Fruit fly (Drosophila melanogaster) whole organism, adult: Measurements from ENCODE around the gene CG17027.

ENCODE experiments used
- CG11617 ChIP-seq: fragments of 200-800 bp; sonication (Bioruptor generic); optimal IDR thresholded peaks from 2 replicates; lab custom pipeline; 2017; ENCODE audit warnings: mild to moderate bottlenecking, missing biosample characterization, missing genetic modification reagents, missing genetic modification characterization
- CG12768 ChIP-seq: fragments of 200-800 bp; sonication (Bioruptor generic); optimal IDR thresholded peaks from 2 replicates; lab custom pipeline; 2017; ENCODE audit warnings: missing biosample characterization, missing genetic modification characterization, mild to moderate bottlenecking, moderate library complexity, missing genetic modification reagents
- CG14711 ChIP-seq: fragments of 200-800 bp; sonication (Bioruptor generic); optimal IDR thresholded peaks from 2 replicates; lab custom pipeline; 2018; ENCODE audit warnings: missing biosample characterization, mild to moderate bottlenecking, missing genetic modification characterization, moderate library complexity
- CG1620 ChIP-seq: fragments of 200-800 bp; sonication (Bioruptor generic); optimal IDR thresholded peaks from 2 replicates; lab custom pipeline; 2016; ENCODE audit warnings: missing biosample characterization, missing genetic modification characterization
- CG33017 ChIP-seq: fragments of 200-800 bp; sonication (Bioruptor generic); optimal IDR thresholded peaks from 2 replicates; lab custom pipeline; 2018; ENCODE audit warnings: missing biosample characterization, mild to moderate bottlenecking, missing genetic modification characterization, moderate library complexity
- CG5204 ChIP-seq: fragments of 200-800 bp; sonication (Bioruptor generic); optimal IDR thresholded peaks from 2 replicates; lab custom pipeline; 2016; ENCODE audit warnings: missing biosample characterization, missing genetic modification characterization
- CG7045 ChIP-seq: fragments of 200-800 bp; sonication (Bioruptor generic); optimal IDR thresholded peaks from 2 replicates; lab custom pipeline; 2017; ENCODE audit warnings: missing biosample characterization, mild to moderate bottlenecking, missing genetic modification characterization
- CG7101 ChIP-seq: fragments of 200-800 bp; sonication (Bioruptor generic); optimal IDR thresholded peaks from 2 replicates; lab custom pipeline; 2018; ENCODE audit warnings: missing biosample characterization, mild to moderate bottlenecking, missing genetic modification characterization, moderate library complexity
- Clk ChIP-seq: fragments of 200-800 bp; sonication (Bioruptor generic); optimal IDR thresholded peaks from 2 replicates; lab custom pipeline; 2017; ENCODE audit warnings: missing biosample characterization, missing genetic modification characterization
- Crg-1 ChIP-seq: fragments of 200-800 bp; sonication (Bioruptor generic); optimal IDR thresholded peaks from 2 replicates; lab custom pipeline; 2016; ENCODE audit warnings: missing biosample characterization, missing genetic modification characterization
- Hr96 ChIP-seq: fragments of 200-800 bp; sonication (Bioruptor generic); optimal IDR thresholded peaks from 2 replicates; lab custom pipeline; 2016; ENCODE audit warnings: missing biosample characterization, missing genetic modification characterization
- Mnt ChIP-seq: fragments of 200-800 bp; sonication (Bioruptor generic); optimal IDR thresholded peaks from 2 replicates; lab custom pipeline; 2016; ENCODE audit warnings: missing biosample characterization, mild to moderate bottlenecking, missing genetic modification characterization
- bab1 ChIP-seq: fragments of 200-800 bp; sonication (Bioruptor generic); optimal IDR thresholded peaks from 3 replicates; lab custom pipeline; 2019; ENCODE audit warnings: missing biosample characterization, mild to moderate bottlenecking, missing genetic modification characterization, moderate library complexity
- cic ChIP-seq: fragments of 200-800 bp; sonication (Bioruptor generic); optimal IDR thresholded peaks from 2 replicates; lab custom pipeline; 2017; ENCODE audit warnings: missing biosample characterization, mild to moderate bottlenecking, missing genetic modification characterization, moderate library complexity
- cnc ChIP-seq, 2 experiments: fragments of >200 bp; optimal IDR thresholded peaks; 2 replicates each; lab custom pipeline; 2017
- kay ChIP-seq: fragments of 200-800 bp; sonication (Bioruptor generic); peaks from one replicate; lab custom pipeline; 2016; ENCODE audit warnings: missing biosample characterization, missing genetic modification characterization, borderline replicate concordance
- ovo ChIP-seq: fragments of 200-800 bp; sonication (Bioruptor generic); optimal IDR thresholded peaks from 2 replicates; lab custom pipeline; 2016; ENCODE audit warnings: missing biosample characterization, missing genetic modification characterization
- pad ChIP-seq: fragments of 200-800 bp; sonication (Bioruptor generic); optimal IDR thresholded peaks from 3 replicates; lab custom pipeline; 2017; ENCODE audit warnings: missing biosample characterization, missing genetic modification characterization, mild to moderate bottlenecking, moderate library complexity, missing genetic modification reagents
- tj ChIP-seq: fragments of 200-800 bp; sonication (Bioruptor generic); optimal IDR thresholded peaks from 3 replicates; lab custom pipeline; 2017; ENCODE audit warnings: missing biosample characterization, mild to moderate bottlenecking, missing genetic modification characterization, moderate library complexity
- toe ChIP-seq: fragments of 200-800 bp; sonication (Bioruptor generic); optimal IDR thresholded peaks from 2 replicates; lab custom pipeline; 2016; ENCODE audit warnings: missing biosample characterization, missing genetic modification characterization

CG17027 gene

DNA sequence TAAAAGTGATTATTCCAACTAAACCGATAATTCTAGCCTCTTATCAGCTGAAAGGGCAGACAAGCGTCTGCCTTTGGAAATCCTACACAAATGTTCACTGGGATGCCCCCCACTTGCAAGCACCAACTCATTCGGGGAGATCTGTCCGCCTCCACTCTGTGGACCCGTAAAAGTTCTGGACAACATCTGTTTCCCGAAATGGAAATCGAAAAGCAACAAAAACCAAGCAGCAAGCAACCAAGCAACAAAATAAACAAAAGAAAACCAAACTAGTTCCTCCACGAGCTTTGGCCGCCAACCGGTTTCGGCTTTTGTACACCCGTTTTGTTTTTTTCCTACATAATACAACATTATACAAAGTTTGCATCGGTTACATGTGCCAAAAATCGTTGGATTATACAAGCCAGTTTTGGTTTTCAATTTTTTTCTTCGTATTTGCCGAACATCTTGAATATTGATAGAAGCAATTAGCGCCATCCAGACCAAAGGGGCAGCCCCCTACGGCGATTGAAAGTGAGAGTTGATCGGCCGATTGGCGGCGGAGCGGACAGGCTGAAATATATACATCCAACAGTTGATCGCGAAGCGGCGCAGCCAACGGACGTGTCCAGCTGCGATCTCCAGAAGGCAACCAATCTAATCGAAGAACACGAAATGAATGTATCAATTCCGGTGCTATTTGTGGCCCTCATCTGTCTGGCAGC is 21.1 kb upstream of the CG17027 start, which contains the start of gene CG17032:
Gene CG17032 (plus strand): TSS at position 232 of the 704 bp plus-strand sequence.
- no peak for TF ChIP-seq CG33017 (tag; lab: Kevin White, UChicago)
- no peak for TF ChIP-seq kay (GFP tag; lab: Kevin White, UChicago)
- TF ChIP-seq cnc (optimal IDR thresholded peaks at IDR 0.05; lab: Kevin White, UChicago) = no peak
- TF ChIP-seq cic (GFP tag; lab: Kevin White, UChicago) = no peak
- TF ChIP-seq Clk (GFP tag; lab: Kevin White, UChicago) = no peak
- no peak for TF ChIP-seq toe (GFP tag; lab: Kevin White, UChicago)
- TF ChIP-seq ovo (GFP tag; lab: Kevin White, UChicago) = no peak
- TF ChIP-seq CG12768 (GFP tag; lab: Kevin White, UChicago) = no peak
- TF ChIP-seq CG7045 = no peak
- no peak for TF ChIP-seq pad (GFP tag; lab: Kevin White, UChicago)
- no peak for TF ChIP-seq Hr96

DNA sequence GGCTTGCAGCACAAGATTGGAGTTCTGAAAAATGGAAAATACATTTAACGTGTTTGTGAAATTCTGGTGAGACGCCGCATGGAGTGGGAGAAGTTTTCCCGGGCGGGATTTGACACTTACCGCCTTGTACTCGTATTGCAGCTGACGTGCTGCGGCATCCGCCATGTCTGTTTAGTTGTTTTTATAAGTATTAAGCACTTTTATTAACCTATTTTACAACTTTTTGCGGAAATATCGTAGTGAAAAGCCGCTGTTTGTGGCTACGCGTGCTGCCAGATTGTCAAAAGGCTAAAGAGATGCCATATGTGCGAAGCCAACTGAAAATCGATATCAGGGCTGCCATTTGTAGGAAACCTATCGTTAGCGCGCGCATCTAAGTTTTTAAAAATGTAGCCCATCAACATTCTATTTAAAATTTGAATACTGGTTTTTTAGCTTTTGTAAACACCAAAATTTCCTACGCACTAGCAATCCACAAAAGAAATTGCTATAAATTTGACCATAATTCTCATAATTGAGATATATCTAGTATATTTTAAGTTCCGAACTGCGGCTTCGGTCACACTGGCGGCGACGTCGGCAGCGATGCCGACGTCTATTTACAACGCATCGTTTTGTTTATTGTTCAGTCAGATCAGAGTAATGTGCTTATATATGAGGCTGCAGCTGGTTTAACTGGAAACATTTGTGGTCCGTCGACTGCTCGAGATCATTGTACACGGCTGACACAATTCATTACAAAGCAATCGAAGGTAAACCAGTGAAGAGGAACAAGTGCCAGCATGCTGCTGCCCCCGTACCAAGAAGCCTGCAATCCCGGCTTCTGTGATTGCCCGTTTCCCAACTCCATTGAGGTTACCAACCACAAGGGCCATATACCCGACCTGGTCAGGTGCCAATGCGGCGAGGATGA is 12.1 kb upstream of the CG17027 start, which contains the start of the genes Brr2 and CG10516:
Gene Brr2 (minus strand): TSS at position 285 of the 913 bp plus-strand sequence.
Gene CG10516 (plus strand): TSS at position 617 of the 913 bp plus-strand sequence.
- TF ChIP-seq ovo (GFP tag; lab: Kevin White, UChicago) (no peak), Mnt (GFP tag; lab: Kevin White, UChicago) (peak; percentile 43), cnc (optimal IDR thresholded peaks at IDR 0.05; lab: Kevin White, UChicago) (no peak), CG5204 (no peak), Clk (GFP tag; lab: Kevin White, UChicago) (no peak), toe (GFP tag; lab: Kevin White, UChicago) (peak; percentile 65), tj (no peak), pad (GFP tag; lab: Kevin White, UChicago) (no peak), CG1620 (peak; percentile 44), Hr96 (peak; percentile 47), CG12768 (GFP tag; lab: Kevin White, UChicago) (no peak), CG7045 (no peak), CG11617 (GFP tag; lab: Kevin White, UChicago) (peak; percentile 40), bab1 (GFP tag; lab: Kevin White, UChicago) (peak; percentile 76), cic (GFP tag; lab: Kevin White, UChicago) (no peak), CG33017 (tag; lab: Kevin White, UChicago) (no peak), Crg-1 (GFP tag; lab: Kevin White, UChicago) (no peak), CG7101 (no peak), CG14711 (tag; lab: Kevin White, UChicago) (peak; percentile 17), kay (GFP tag; lab: Kevin White, UChicago) (no peak)

DNA sequence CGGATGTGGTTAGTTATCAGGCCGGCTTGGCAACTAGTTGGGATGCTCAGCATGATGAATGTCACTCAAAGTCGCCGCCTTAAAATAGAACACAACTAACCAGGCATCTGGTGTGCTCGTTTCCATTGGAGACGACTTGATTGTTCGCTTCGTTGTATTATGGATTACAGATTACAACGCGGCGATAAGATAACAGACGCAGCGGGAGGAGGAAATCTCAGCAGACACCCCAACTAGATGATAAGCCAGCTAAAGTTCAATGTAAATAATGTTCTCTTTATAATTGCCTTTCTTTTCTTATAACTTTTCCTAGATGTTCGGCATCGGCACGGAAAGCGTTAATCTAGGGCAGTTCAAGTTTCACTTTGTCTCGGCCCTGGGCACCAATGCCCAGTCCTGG is 11.2 kb upstream of the CG17027 start:
- no peak for TF ChIP-seq Clk (GFP tag; lab: Kevin White, UChicago)
- TF ChIP-seq cic (GFP tag; lab: Kevin White, UChicago) = peak; percentile 50
- no peak for TF ChIP-seq CG7101
- no peak for TF ChIP-seq cnc (optimal IDR thresholded peaks at IDR 0.05; lab: Kevin White, UChicago)
- TF ChIP-seq Crg-1 (GFP tag; lab: Kevin White, UChicago) = no peak
- no peak for TF ChIP-seq CG5204
- peak; percentile 5 for TF ChIP-seq bab1 (GFP tag; lab: Kevin White, UChicago)

DNA sequence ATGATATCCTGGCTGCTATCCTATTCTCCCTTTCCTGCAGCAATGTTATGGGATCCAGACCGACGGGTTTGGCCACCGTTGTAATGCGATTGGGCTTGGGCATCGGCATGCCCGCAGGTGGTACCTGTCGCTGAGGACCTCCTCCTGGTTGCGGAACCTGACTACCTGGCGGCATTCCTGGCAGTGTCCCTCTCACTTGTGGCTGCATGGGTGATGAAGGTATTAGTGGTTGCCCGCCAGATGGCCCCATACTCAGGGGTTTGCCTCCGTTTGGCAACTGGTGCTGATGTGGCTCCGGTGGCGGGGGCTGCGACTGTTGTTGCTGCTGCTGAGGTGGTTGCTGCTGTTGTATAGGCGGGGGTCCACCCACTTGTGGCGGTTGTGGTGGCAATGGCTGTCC is 5.7 kb upstream of the CG17027 start:
- TF ChIP-seq CG33017 (tag; lab: Kevin White, UChicago) = no peak
- no peak for TF ChIP-seq ovo (GFP tag; lab: Kevin White, UChicago)
- no peak for TF ChIP-seq toe (GFP tag; lab: Kevin White, UChicago)
- TF ChIP-seq Mnt (GFP tag; lab: Kevin White, UChicago) = no peak
- TF ChIP-seq Hr96 = no peak
- TF ChIP-seq Crg-1 (GFP tag; lab: Kevin White, UChicago) = no peak
- TF ChIP-seq CG7045 = no peak
- TF ChIP-seq kay (GFP tag; lab: Kevin White, UChicago) = no peak
- no peak for TF ChIP-seq CG1620
- no peak for TF ChIP-seq Clk (GFP tag; lab: Kevin White, UChicago)
- TF ChIP-seq bab1 (GFP tag; lab: Kevin White, UChicago) = no peak
- TF ChIP-seq pad (GFP tag; lab: Kevin White, UChicago) = no peak
- no peak for TF ChIP-seq cic (GFP tag; lab: Kevin White, UChicago)

DNA sequence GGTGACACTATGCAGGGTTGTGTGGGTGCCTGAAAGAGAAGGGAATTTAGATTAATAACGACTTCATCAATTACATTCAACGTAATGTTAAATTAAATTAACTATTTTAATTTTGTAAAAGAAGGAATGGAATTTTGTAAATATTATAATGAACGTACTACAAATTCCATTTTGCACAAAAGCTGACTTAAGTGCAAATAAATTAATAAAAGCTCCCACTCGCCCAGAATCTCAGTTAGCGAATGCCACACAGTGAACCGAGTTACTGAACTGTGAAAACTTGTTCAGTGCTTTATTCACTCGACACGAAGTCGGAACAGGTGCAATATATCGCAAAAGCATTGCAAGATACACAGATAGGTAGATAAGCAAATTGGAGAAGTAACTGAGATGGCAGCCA is 4.8 kb upstream of the CG17027 start, which contains the start of gene CG17026:
Gene CG17026 (plus strand): TSS at position 301 of the 400 bp plus-strand sequence.
- TF ChIP-seq Hr96 (no peak), cic (GFP tag; lab: Kevin White, UChicago) (peak; percentile 43), CG5204 (no peak)

DNA sequence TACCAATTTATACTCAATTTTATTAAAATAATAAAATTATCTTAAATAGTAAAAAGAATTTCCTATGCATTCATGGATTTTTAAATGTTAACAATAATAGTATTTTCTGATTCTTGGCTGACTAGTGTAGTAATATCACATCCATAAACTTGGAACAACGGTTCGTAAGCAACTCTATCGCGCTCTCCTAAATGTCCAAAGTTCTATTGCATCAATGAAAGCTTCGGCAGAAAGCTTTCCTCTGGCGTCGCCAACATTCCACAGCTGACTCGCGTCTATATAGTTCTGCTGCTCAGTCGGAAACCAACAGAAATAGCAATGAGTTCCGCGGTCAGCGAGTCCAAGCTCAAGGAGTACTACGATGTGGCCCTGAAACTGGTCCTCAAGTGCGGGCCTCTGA is 3.1 kb upstream of the CG17027 start, which contains the start of gene CG17029:
Gene CG17029 (plus strand): TSS at position 113 of the 400 bp plus-strand sequence.
- TF ChIP-seq CG7101 = no peak
- TF ChIP-seq CG12768 (GFP tag; lab: Kevin White, UChicago) = peak; percentile 82
- TF ChIP-seq bab1 (GFP tag; lab: Kevin White, UChicago) = peak; percentile 19
- TF ChIP-seq CG5204 = no peak
- TF ChIP-seq cnc (optimal IDR thresholded peaks at IDR 0.05; lab: Kevin White, UChicago) = no peak
- TF ChIP-seq kay (GFP tag; lab: Kevin White, UChicago) = no peak
- no peak for TF ChIP-seq ovo (GFP tag; lab: Kevin White, UChicago)
- no peak for TF ChIP-seq Mnt (GFP tag; lab: Kevin White, UChicago)
- peak; percentile 88 for TF ChIP-seq CG14711 (tag; lab: Kevin White, UChicago)
- TF ChIP-seq cic (GFP tag; lab: Kevin White, UChicago) = peak; percentile 62
- TF ChIP-seq Hr96 = no peak
- no peak for TF ChIP-seq Crg-1 (GFP tag; lab: Kevin White, UChicago)
- TF ChIP-seq pad (GFP tag; lab: Kevin White, UChicago) = peak; percentile 16
- TF ChIP-seq CG11617 (GFP tag; lab: Kevin White, UChicago) = no peak
- no peak for TF ChIP-seq tj
- TF ChIP-seq Clk (GFP tag; lab: Kevin White, UChicago) = no peak
- TF ChIP-seq CG7045 = no peak
- TF ChIP-seq toe (GFP tag; lab: Kevin White, UChicago) = no peak
- peak; percentile 20 for TF ChIP-seq CG33017 (tag; lab: Kevin White, UChicago)
- no peak for TF ChIP-seq CG1620
